Fruit fly (Drosophila melanogaster) S2 (cell line): ENCODE data around the gene Sema5c.

Experiments used
- CG8478 ChIP-seq: fragments of >200 bp; optimal IDR thresholded peaks from 2 replicates; lab custom pipeline; 2018
- CTCF ChIP-seq, 2 experiments: fragments of >200 bp; optimal IDR thresholded peaks; 2 replicates each; lab custom pipeline; 2018

- TF ChIP-seq CTCF (optimal IDR thresholded peaks at IDR 0.05; lab: Kevin White, UChicago) (no peak), CG8478 (lab: Kevin White, UChicago) (no peak)
Observed at dm6 chr3L:12073076-12073475, 8.6 kb downstream of the Sema5c start.
